Worm (Caenorhabditis elegans): ENCODE results near the gene ttr-50.

Gene ttr-50

DNA sequence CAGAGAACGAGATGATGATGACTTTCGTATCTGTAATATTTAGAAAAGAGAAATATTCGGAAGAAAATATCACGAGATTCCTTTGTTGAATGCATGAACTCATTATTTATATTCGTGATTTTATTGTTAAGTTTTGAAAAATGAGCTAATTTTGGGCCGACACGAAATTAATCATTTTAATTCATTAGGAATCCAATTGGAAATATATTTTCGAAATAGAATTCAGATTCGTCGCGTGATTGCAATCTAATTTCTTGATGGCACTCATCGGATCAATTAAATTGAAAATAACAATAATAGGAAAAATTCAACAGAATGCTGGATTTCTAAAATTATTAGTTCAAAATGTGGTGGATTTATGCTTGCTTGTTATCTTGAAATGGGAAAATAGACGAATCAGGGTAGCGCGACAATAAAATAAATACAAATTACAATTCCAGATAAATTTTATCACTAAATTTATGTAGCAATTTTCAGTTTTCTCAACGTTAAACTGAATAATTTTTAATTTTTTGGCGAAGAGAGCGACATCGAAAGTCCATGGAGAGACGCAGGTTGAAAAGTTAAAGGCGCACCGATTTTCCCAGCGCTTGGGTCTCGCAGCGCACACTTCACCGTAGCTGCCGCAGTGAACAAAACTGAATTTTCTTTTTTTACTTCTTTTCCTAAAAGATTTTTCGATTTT lies 39.0 kb downstream of the ttr-50 start (continued):
- TF ChIP-seq php-3 (GFP tag; IDR thresholded peaks at IDR 0.05) = no peak
- TF ChIP-seq nhr-25 (tag; optimal IDR thresholded peaks at IDR 0.05; ENCODE audit: borderline replicate concordance, insufficient read depth) = no peak
- TF ChIP-seq fkh-10 (GFP tag; optimal IDR thresholded peaks at IDR 0.05) = peak; percentile 27
- TF ChIP-seq daf-16 (GFP tag; optimal IDR thresholded peaks at IDR 0.05) = no peak
- peak; percentile 28 for TF ChIP-seq daf-16 (tag; optimal IDR thresholded peaks at IDR 0.05)
- no peak for TF ChIP-seq skn-1 (tag; optimal IDR thresholded peaks at IDR 0.05)
- no peak for TF ChIP-seq D1046.2 (GFP tag; IDR thresholded peaks at IDR 0.05)
- no peak for TF ChIP-seq Y75B8A.6 (GFP tag; IDR thresholded peaks at IDR 0.05)
- peak; percentile 16 to 94 for TF ChIP-seq lsy-2 (tag; optimal IDR thresholded peaks at IDR 0.05)
- TF ChIP-seq Y5F2A.4 (GFP tag; optimal IDR thresholded peaks at IDR 0.05) = peak; percentile 6
- TF ChIP-seq nhr-6 (tag; optimal IDR thresholded peaks at IDR 0.05) = peak; percentile 43
- peak; percentile 54 for TF ChIP-seq spr-1 (tag; optimal IDR thresholded peaks at IDR 0.05)
- peak; percentile 48 for TF ChIP-seq arid-1 (GFP tag; conservative IDR thresholded peaks at IDR 0.05)
- TF ChIP-seq ztf-7 (tag; optimal IDR thresholded peaks at IDR 0.05) = no peak
- no peak for TF ChIP-seq ceh-20 (GFP tag; IDR thresholded peaks at IDR 0.05)
- peak; percentile 9; the same call in 1 of the 2 replicates for TF ChIP-seq set-16 (GFP tag; IDR thresholded peaks at IDR 0.05)
- no peak for TF ChIP-seq R02D3.7 (tag; optimal IDR thresholded peaks at IDR 0.05)
- peak; percentile 37 for TF ChIP-seq unc-130 (GFP tag; optimal IDR thresholded peaks at IDR 0.05)
- no peak for TF ChIP-seq unc-62 (GFP tag; optimal IDR thresholded peaks at IDR 0.05 in 1 of 2)
- no peak for TF ChIP-seq unc-62 (tag; optimal IDR thresholded peaks at IDR 0.05)
- TF ChIP-seq ZK337.2 (GFP tag; IDR thresholded peaks at IDR 0.05) = no peak
- TF ChIP-seq F37D6.2 (tag; optimal IDR thresholded peaks at IDR 0.05) = peak; percentile 27
- 0 out of 2 replicates have a peak, but pooled peaks have one; percentile 33 for TF ChIP-seq zfp-3 (GFP tag; conservative IDR thresholded peaks at IDR 0.05)
- no peak for TF ChIP-seq zip-2 (tag; optimal IDR thresholded peaks at IDR 0.05)
- peak; percentile 67 for TF ChIP-seq lin-38 (GFP tag; IDR thresholded peaks at IDR 0.05)
- TF ChIP-seq nhr-28 (tag; optimal IDR thresholded peaks at IDR 0.05) = peak; percentile 31
- peak; percentile 63 for TF ChIP-seq dpl-1 (GFP tag; optimal IDR thresholded peaks at IDR 0.05)
- TF ChIP-seq fos-1 (tag; optimal IDR thresholded peaks at IDR 0.05) = no peak
- no peak for TF ChIP-seq ces-1 (GFP tag; optimal IDR thresholded peaks at IDR 0.05)
- no peak for TF ChIP-seq lim-7 (GFP tag; IDR thresholded peaks at IDR 0.05)
- TF ChIP-seq mdl-1 (tag; optimal IDR thresholded peaks at IDR 0.05) = no peak
- TF ChIP-seq tra-1 (GFP tag; IDR thresholded peaks at IDR 0.05) = no peak
- TF ChIP-seq pha-4 (GFP tag; IDR thresholded peaks at IDR 0.05) = peak; percentile 57; the same call in 1 of the 2 replicates
- TF ChIP-seq pha-4 (tag; optimal IDR thresholded peaks at IDR 0.05) = no peak
- TF ChIP-seq madf-9 (GFP tag; conservative IDR thresholded peaks at IDR 0.05) = no peak
- TF ChIP-seq hmg-1.1 (GFP tag; IDR thresholded peaks at IDR 0.05) = peak; percentile 58
- TF ChIP-seq zag-1 (tag; optimal IDR thresholded peaks at IDR 0.05) = no peak
- peak; percentile 42 for TF ChIP-seq sdz-12 (GFP tag; optimal IDR thresholded peaks at IDR 0.05)
- no peak for TF ChIP-seq ceh-62 (tag; optimal IDR thresholded peaks at IDR 0.05)
- peak; percentile 44; the same call in 1 of the 2 replicates for TF ChIP-seq snpc-1.2 (GFP tag; IDR thresholded peaks at IDR 0.05)
- TF ChIP-seq nhr-111 (GFP tag; optimal IDR thresholded peaks at IDR 0.05) = no peak
- TF ChIP-seq nhr-42 (GFP tag; IDR thresholded peaks at IDR 0.05) = no peak
- TF ChIP-seq cey-2 (tag; optimal IDR thresholded peaks at IDR 0.05; ENCODE audit: borderline replicate concordance, insufficient read depth) = no peak
- peak; percentile 14 for TF ChIP-seq ama-1 (optimal IDR thresholded peaks at IDR 0.05)
- no peak for TF ChIP-seq lin-1 (GFP tag; IDR thresholded peaks at IDR 0.05)
- no peak for TF ChIP-seq aly-2 (tag; optimal IDR thresholded peaks at IDR 0.05)
- TF ChIP-seq F49E8.2 (tag; optimal IDR thresholded peaks at IDR 0.05; ENCODE audit: borderline replicate concordance) = no peak
- TF ChIP-seq dve-1 (tag; optimal IDR thresholded peaks at IDR 0.05; ENCODE audit: insufficient read depth) = peak; percentile 80
- no peak for TF ChIP-seq pqm-1 (tag; optimal IDR thresholded peaks at IDR 0.05)
- no peak for TF ChIP-seq F44E2.7 (GFP tag; IDR thresholded peaks at IDR 0.05)
- TF ChIP-seq rbr-2 (tag; optimal IDR thresholded peaks at IDR 0.05) = peak; percentile 70

Measured in whole organism, L4 larva.